Worm (Caenorhabditis elegans) whole organism, L3 larva: ENCODE measurements around the gene irld-3.

ENCODE experiments used
- ZK546.5 ChIP-seq: sonication (generic microtip); optimal IDR thresholded peaks from 2 replicates; lab custom pipeline; 2017; ENCODE audit warnings: missing biosample characterization, missing genetic modification characterization
- ceh-82 ChIP-seq: fragments of 150-350 bp; optimal IDR thresholded peaks from 2 replicates; lab custom pipeline; 2014; ENCODE audit warnings: missing biosample characterization, missing genetic modification characterization
- elt-1 ChIP-seq: fragments of 150-350 bp; optimal IDR thresholded peaks from 2 replicates; lab custom pipeline; 2014; ENCODE audit warnings: missing biosample characterization, missing genetic modification characterization
- fos-1 ChIP-seq: fragments of 150-350 bp; optimal IDR thresholded peaks from 2 replicates; lab custom pipeline; 2014; ENCODE audit warnings: missing biosample characterization, missing genetic modification characterization
- mdl-1 ChIP-seq: fragments of 150-350 bp; optimal IDR thresholded peaks from 2 replicates; lab custom pipeline; 2014; ENCODE audit warnings: missing biosample characterization, missing genetic modification characterization
- nfya-1 ChIP-seq: sonication (generic microtip); optimal IDR thresholded peaks from 2 replicates; lab custom pipeline; 2017; ENCODE audit warnings: missing genetic modification characterization, mild to moderate bottlenecking, missing compliant biosample characterization, antibody characterized with exemption, moderate library complexity; ENCODE audit not compliant: insufficient read depth
- nhr-11 ChIP-seq: fragments of 150-350 bp; optimal IDR thresholded peaks from 2 replicates; lab custom pipeline; 2014; ENCODE audit warnings: missing biosample characterization, missing genetic modification characterization
- nhr-12 ChIP-seq: fragments of 150-350 bp; optimal IDR thresholded peaks from 2 replicates; lab custom pipeline; 2014; ENCODE audit warnings: missing biosample characterization, missing genetic modification characterization
- nhr-77 ChIP-seq: fragments of 150-350 bp; optimal IDR thresholded peaks from 2 replicates; lab custom pipeline; 2014; ENCODE audit warnings: missing biosample characterization, missing genetic modification characterization
- pha-4 ChIP-seq: fragments of 150-350 bp; optimal IDR thresholded peaks from 2 replicates; lab custom pipeline; 2014; ENCODE audit warnings: missing biosample characterization, missing genetic modification reagents, missing genetic modification characterization
- snpc-4 ChIP-seq: fragments of 150-350 bp; optimal IDR thresholded peaks from 2 replicates; lab custom pipeline; 2014; ENCODE audit warnings: missing biosample characterization, missing genetic modification characterization
- ztf-11 ChIP-seq: fragments of 150-350 bp; optimal IDR thresholded peaks from 2 replicates; lab custom pipeline; 2014; ENCODE audit warnings: missing biosample characterization, missing genetic modification characterization

DNA sequence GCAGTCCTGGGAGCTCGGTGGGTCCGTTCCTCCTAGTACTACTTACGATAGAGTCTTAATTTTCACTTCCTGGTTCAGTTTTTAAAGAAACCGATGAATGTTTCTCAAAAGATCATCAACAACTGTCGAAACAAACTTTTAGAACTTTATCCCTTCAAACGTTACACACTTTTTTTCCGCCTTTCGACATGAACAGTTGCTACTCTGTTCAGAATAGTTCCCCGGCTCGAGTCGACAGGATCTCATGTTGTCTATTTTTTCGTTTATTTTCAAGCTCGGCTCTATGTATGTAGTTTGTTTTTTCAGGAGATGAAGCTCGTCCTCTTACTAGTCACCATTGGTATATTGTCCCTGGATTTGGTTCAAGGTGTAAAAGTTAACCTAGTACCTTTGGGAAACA lies 18.4 kb upstream of the irld-3 start, which contains the start of gene exh-1:
- TF ChIP-seq snpc-4 (tag; lab: Kevin White, UChicago): no peak
- no peak for TF ChIP-seq nfya-1 (tag; lab: Kevin White, UChicago)
- TF ChIP-seq ceh-82 (tag; lab: Kevin White, UChicago): no peak
- no peak for TF ChIP-seq ZK546.5
- no peak for TF ChIP-seq fos-1 (tag; lab: Kevin White, UChicago)
- TF ChIP-seq ztf-11 (tag; lab: Kevin White, UChicago): no peak
- no peak for TF ChIP-seq nhr-11
- TF ChIP-seq nhr-12: no peak
- no peak for TF ChIP-seq nhr-77
- TF ChIP-seq elt-1: no peak
- TF ChIP-seq mdl-1 (tag; lab: Kevin White, UChicago): no peak
- TF ChIP-seq pha-4: no peak
